Worm (Caenorhabditis elegans): ENCODE measurements around the gene col-2.

Gene col-2

DNA sequence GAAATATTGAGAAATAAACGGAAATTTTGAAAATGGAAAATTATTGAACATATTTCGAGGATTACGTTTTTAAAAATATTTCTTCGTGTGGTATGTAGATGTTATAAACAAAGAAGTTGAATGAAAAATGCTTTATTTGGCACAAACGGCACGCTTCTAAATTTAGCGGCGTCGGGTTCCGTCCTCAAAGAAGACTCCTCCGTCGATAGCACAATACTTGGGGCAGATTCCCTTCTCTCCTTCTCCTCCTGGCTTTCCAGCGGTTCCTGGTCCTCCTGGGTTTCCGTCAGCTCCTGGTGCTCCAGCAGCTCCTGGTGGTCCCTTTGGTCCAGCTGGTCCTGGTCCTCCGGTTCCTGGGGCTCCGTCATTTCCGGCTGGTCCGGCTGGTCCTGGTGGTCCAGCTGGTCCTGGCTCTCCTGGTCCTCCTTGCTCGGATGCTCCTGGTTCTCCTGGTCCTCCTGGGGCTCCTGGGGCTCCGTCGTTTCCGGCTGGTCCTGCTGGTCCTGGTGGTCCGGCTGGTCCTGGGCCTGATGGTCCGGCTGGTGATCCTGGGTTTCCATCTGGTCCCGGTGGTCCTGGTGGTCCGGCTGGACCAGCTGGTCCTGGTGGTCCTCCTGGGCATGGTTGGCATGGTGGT lies 810 bp downstream of the col-2 start, which contains the start of gene W01B6.8:
TSS of gene W01B6.8 (minus strand) at position 51 of the 637 bp plus-strand sequence.
- TF ChIP-seq ztf-11 (tag; optimal IDR thresholded peaks at IDR 0.05) = no peak
- no peak for TF ChIP-seq tbx-8 (GFP tag; optimal IDR thresholded peaks at IDR 0.05)
- TF ChIP-seq ceh-39 (tag; optimal IDR thresholded peaks at IDR 0.05) = no peak
- no peak for TF ChIP-seq nhr-237 (tag; optimal IDR thresholded peaks at IDR 0.05)

DNA sequence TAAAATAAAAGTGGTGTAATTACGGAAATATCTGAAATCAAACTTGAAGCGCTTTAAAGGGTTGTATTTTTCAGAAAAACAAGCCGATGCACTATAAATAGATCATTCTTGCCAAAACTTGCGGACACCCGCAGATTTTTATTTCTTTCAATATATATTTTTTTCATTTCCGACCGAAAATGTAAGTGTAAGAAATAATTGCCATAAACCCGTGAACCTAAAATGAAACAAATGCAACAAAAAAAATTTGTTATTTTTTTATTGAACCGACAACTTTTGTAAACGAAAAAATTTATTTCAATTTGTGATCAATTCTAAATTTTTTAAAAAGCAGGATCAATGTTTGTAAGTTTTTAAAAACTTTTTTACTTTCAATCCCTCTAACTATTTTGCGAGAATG lies 4.4 kb downstream of the col-2 start, which contains the start of gene W01B6.6:
TSS of gene W01B6.6 (plus strand) at position 301 of the 400 bp plus-strand sequence.
- no peak for TF ChIP-seq snpc-4 (tag; optimal IDR thresholded peaks at IDR 0.05)
- TF ChIP-seq mep-1 (tag; optimal IDR thresholded peaks at IDR 0.05) = no peak
- TF ChIP-seq nhr-12 (tag; optimal IDR thresholded peaks at IDR 0.05) = no peak
- no peak for TF ChIP-seq nhr-2 (tag; optimal IDR thresholded peaks at IDR 0.05)
- TF ChIP-seq nhr-237 (tag; optimal IDR thresholded peaks at IDR 0.05) = no peak
- no peak for TF ChIP-seq lin-32 (GFP tag; optimal IDR thresholded peaks at IDR 0.05)

ce11 chrIV:10078003-10078402 lies 7.2 kb downstream of the col-2 start:
- TF ChIP-seq ceh-39 (tag; optimal IDR thresholded peaks at IDR 0.05) (no peak), unc-39 (tag; optimal IDR thresholded peaks at IDR 0.05) (no peak), lin-13 (tag; optimal IDR thresholded peaks at IDR 0.05) (no peak), cnd-1 (tag; optimal IDR thresholded peaks at IDR 0.05) (no peak), ham-2 (GFP tag; optimal IDR thresholded peaks at IDR 0.05) (no peak), nhr-237 (tag; optimal IDR thresholded peaks at IDR 0.05) (no peak)

DNA sequence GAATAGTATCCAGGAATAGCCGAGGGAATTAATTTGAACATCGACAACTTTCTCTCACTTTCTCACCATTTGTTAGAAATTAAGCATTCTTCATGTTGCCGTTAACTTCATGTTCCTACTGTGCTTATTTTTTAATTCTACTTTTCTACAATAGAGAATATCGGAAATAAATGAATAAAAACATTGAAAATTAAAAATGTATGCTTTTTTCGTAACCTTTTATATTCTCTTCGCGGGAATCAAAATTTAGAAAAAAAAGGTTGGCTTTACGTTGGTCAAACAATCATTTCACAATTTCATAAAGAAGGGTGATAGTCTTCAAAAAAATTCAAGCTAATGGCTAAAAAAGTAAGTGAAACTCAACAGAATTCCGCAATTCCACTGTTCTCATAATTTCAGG lies 9.4 kb downstream of the col-2 start, which contains the start of gene W01B6.5:
TSS of gene W01B6.5 (plus strand) at position 301 of the 400 bp plus-strand sequence.
- TF ChIP-seq mep-1 (tag; optimal IDR thresholded peaks at IDR 0.05) (no peak), sem-2 (GFP tag; optimal IDR thresholded peaks at IDR 0.05) (no peak), ces-1 (GFP tag; optimal IDR thresholded peaks at IDR 0.05) (no peak)

ce11 chrIV:10075034-10075510 lies 10.2 kb downstream of the col-2 start, which contains the start of the genes ttbk-4 and W01B6.4:
Gene ttbk-4 (minus strand): TSS chrIV:10075134.
Gene W01B6.4 (plus strand): TSS chrIV:10075460.
- no peak for TF ChIP-seq M03D4.4 (tag; optimal IDR thresholded peaks at IDR 0.05)
- TF ChIP-seq elt-3 (tag; optimal IDR thresholded peaks at IDR 0.05) = no peak
- TF ChIP-seq nhr-2 (tag; optimal IDR thresholded peaks at IDR 0.05) = no peak
- TF ChIP-seq nhr-28 (tag; optimal IDR thresholded peaks at IDR 0.05) = no peak
- TF ChIP-seq cnd-1 (tag; optimal IDR thresholded peaks at IDR 0.05) = no peak
- no peak for TF ChIP-seq unc-120 (tag; optimal IDR thresholded peaks at IDR 0.05; ENCODE audit: poor library complexity, severe bottlenecking)
- TF ChIP-seq bed-3 (GFP tag; optimal IDR thresholded peaks at IDR 0.05) = no peak
- TF ChIP-seq snpc-4 (tag; optimal IDR thresholded peaks at IDR 0.05) = no peak
- TF ChIP-seq sptf-1 (tag; optimal IDR thresholded peaks at IDR 0.05) = no peak
- TF ChIP-seq nhr-237 (tag; optimal IDR thresholded peaks at IDR 0.05) = no peak
- no peak for TF ChIP-seq tbx-8 (GFP tag; optimal IDR thresholded peaks at IDR 0.05)
- no peak for TF ChIP-seq mep-1 (tag; optimal IDR thresholded peaks at IDR 0.05)

- TF ChIP-seq mep-1 (tag; optimal IDR thresholded peaks at IDR 0.05) (no peak), nhr-76 (tag; optimal IDR thresholded peaks at IDR 0.05) (no peak), tbx-8 (GFP tag; optimal IDR thresholded peaks at IDR 0.05) (no peak), unc-39 (tag; optimal IDR thresholded peaks at IDR 0.05) (no peak), ceh-39 (tag; optimal IDR thresholded peaks at IDR 0.05) (no peak), nhr-28 (tag; optimal IDR thresholded peaks at IDR 0.05) (no peak), unc-62 (GFP tag; optimal IDR thresholded peaks at IDR 0.05) (no peak), mab-5 (tag; optimal IDR thresholded peaks at IDR 0.05) (no peak)
Observed at ce11 chrIV:10072527-10072926, 12.7 kb downstream of the col-2 start, which contains the start of gene W01B6.3. Gene W01B6.3 (minus strand): TSS chrIV:10072627.

- TF ChIP-seq nhr-2 (tag; optimal IDR thresholded peaks at IDR 0.05) (no peak), nhr-12 (tag; optimal IDR thresholded peaks at IDR 0.05) (no peak), ceh-39 (tag; optimal IDR thresholded peaks at IDR 0.05) (no peak), unc-62 (GFP tag; optimal IDR thresholded peaks at IDR 0.05) (no peak), elt-3 (tag; optimal IDR thresholded peaks at IDR 0.05) (no peak), nhr-237 (tag; optimal IDR thresholded peaks at IDR 0.05) (no peak), unc-120 (tag; optimal IDR thresholded peaks at IDR 0.05; ENCODE audit: poor library complexity, severe bottlenecking) (no peak), zip-8 (tag; optimal IDR thresholded peaks at IDR 0.05) (no peak), mls-2 (tag; optimal IDR thresholded peaks at IDR 0.05) (no peak), mep-1 (tag; optimal IDR thresholded peaks at IDR 0.05) (no peak), pha-4 (tag; optimal IDR thresholded peaks at IDR 0.05) (no peak), nhr-28 (tag; optimal IDR thresholded peaks at IDR 0.05) (no peak), flh-1 (GFP tag; optimal IDR thresholded peaks at IDR 0.05) (no peak), bed-3 (GFP tag; optimal IDR thresholded peaks at IDR 0.05) (no peak), drap-1 (GFP tag; optimal IDR thresholded peaks at IDR 0.05) (no peak), ceh-83 (GFP tag; optimal IDR thresholded peaks at IDR 0.05) (no peak), blmp-1 (tag; optimal IDR thresholded peaks at IDR 0.05) (no peak)
Observed at ce11 chrIV:10068266-10068665, 17.0 kb downstream of the col-2 start.

All from whole organism, mixed stage, embryonic.